Worm (Caenorhabditis elegans): ENCODE results near the gene M03E7.3.

ce11 chrV:5617301-5617700 lies 2.5 kb downstream of the M03E7.3 start, which contains the start of gene M03E7.2:
- TF ChIP-seq tbx-11 (GFP tag; IDR thresholded peaks at IDR 0.05) (no peak), flt-1 (GFP tag; IDR thresholded peaks at IDR 0.05) (no peak), ama-1 (optimal IDR thresholded peaks at IDR 0.05) (no peak), pes-1 (GFP tag; IDR thresholded peaks at IDR 0.05) (no peak), hmg-4 (GFP tag; optimal IDR thresholded peaks at IDR 0.05) (no peak), hnd-1 (tag; optimal IDR thresholded peaks at IDR 0.05) (no peak), sea-1 (GFP tag; conservative IDR thresholded peaks at IDR 0.05) (no peak), F13C5.2 (tag; optimal IDR thresholded peaks at IDR 0.05) (no peak), hmbx-1 (tag; optimal IDR thresholded peaks at IDR 0.05) (no peak), ceh-36 (tag; optimal IDR thresholded peaks at IDR 0.05) (no peak)

Data from whole organism, early embryonic.